Fruit fly (Drosophila melanogaster) whole organism: Measurements from ENCODE around the gene CG13907.

ENCODE experiments used
- CG8478 ChIP-seq: fragments of >200 bp; optimal IDR thresholded peaks from 2 replicates; lab custom pipeline; 2018; ENCODE audit warnings: inconsistent platforms
- Dll ChIP-seq: fragments of >200 bp; optimal IDR thresholded peaks from 2 replicates; lab custom pipeline; 2017
- EcR ChIP-seq, 2 experiments: fragments of >200 bp; optimal IDR thresholded peaks; 2 replicates each; lab custom pipeline; 2017; ENCODE audit warnings: missing biosample characterization in 2 of 2, missing genetic modification characterization in 2 of 2, missing genetic modification reagents in 2 of 2
- pan ChIP-seq: fragments of >200 bp; optimal IDR thresholded peaks from 2 replicates; lab custom pipeline; 2017
- psq ChIP-seq: fragments of >200 bp; optimal IDR thresholded peaks from 2 replicates; lab custom pipeline; 2017
- usp ChIP-seq: fragments of >200 bp; optimal IDR thresholded peaks from 2 replicates; lab custom pipeline; 2017; ENCODE audit warnings: missing biosample characterization, missing genetic modification characterization, mixed read lengths

dm6 chr3L:876656-877055 lies 5.2 kb downstream of the CG13907 start:
- TF ChIP-seq pan (lab: Kevin White, UChicago) (no peak), psq (lab: Kevin White, UChicago) (no peak), usp (GFP tag; lab: Kevin White, UChicago) (no peak), Dll (lab: Kevin White, UChicago) (no peak), CG8478 (lab: Kevin White, UChicago) (no peak), EcR (GFP tag; optimal IDR thresholded peaks at IDR 0.05; lab: Kevin White, UChicago) (no peak)
